Worm (Caenorhabditis elegans): ENCODE data around the gene C07E3.8.

Gene C07E3.8

ce11 chrII:10388041-10388706 is 36.1 kb downstream of the C07E3.8 start:
- TF ChIP-seq dao-5 (tag; optimal IDR thresholded peaks at IDR 0.05): no peak
- peak; percentile 44 for TF ChIP-seq him-1 (tag; optimal IDR thresholded peaks at IDR 0.05)
- TF ChIP-seq W03F9.2 (tag; optimal IDR thresholded peaks at IDR 0.05): peak; percentile 79

- TF ChIP-seq W03F9.2 (tag; optimal IDR thresholded peaks at IDR 0.05) (peak; percentile 5), dao-5 (tag; optimal IDR thresholded peaks at IDR 0.05) (no peak)
These were observed 37.0 kb downstream of the C07E3.8 start for ce11 chrII:10389038-10389437.

- TF ChIP-seq him-1 (tag; optimal IDR thresholded peaks at IDR 0.05) (no peak), W03F9.2 (tag; optimal IDR thresholded peaks at IDR 0.05) (no peak)
These were observed 37.7 kb downstream of the C07E3.8 start for ce11 chrII:10389776-10390175.

ce11 chrII:10390250-10390821 is 38.3 kb downstream of the C07E3.8 start:
- TF ChIP-seq him-1 (tag; optimal IDR thresholded peaks at IDR 0.05) (no peak), dao-5 (tag; optimal IDR thresholded peaks at IDR 0.05) (no peak), W03F9.2 (tag; optimal IDR thresholded peaks at IDR 0.05) (no peak)

ce11 chrII:10390854-10391253 is 38.8 kb downstream of the C07E3.8 start, which contains the start of the genes T09F3.2 and T09F3.7:
Gene T09F3.2 (plus strand): TSS chrII:10391154.
Gene T09F3.7 (plus strand): TSS chrII:10391168.
- no peak for TF ChIP-seq W03F9.2 (tag; optimal IDR thresholded peaks at IDR 0.05)
- TF ChIP-seq dao-5 (tag; optimal IDR thresholded peaks at IDR 0.05): no peak
- TF ChIP-seq him-1 (tag; optimal IDR thresholded peaks at IDR 0.05): no peak

ce11 chrII:10393282-10394179 is 41.5 kb downstream of the C07E3.8 start, which contains the start of gene gpd-1:
Gene gpd-1 (plus strand): TSS chrII:10394129.
- TF ChIP-seq W03F9.2 (tag; optimal IDR thresholded peaks at IDR 0.05) (no peak), him-1 (tag; optimal IDR thresholded peaks at IDR 0.05) (no peak), dao-5 (tag; optimal IDR thresholded peaks at IDR 0.05) (no peak)

- TF ChIP-seq dao-5 (tag; optimal IDR thresholded peaks at IDR 0.05) (peak; percentile 15), him-1 (tag; optimal IDR thresholded peaks at IDR 0.05) (no peak), W03F9.2 (tag; optimal IDR thresholded peaks at IDR 0.05) (peak; percentile 67)
These were observed 43.3 kb downstream of the C07E3.8 start, which contains the start of gene T09F3.4 for ce11 chrII:10395303-10395757. Gene T09F3.4 (plus strand): TSS chrII:10395707.

- no peak for TF ChIP-seq W03F9.2 (tag; optimal IDR thresholded peaks at IDR 0.05)
These were observed 44.5 kb downstream of the C07E3.8 start, which contains the start of gene T09F3.5 for ce11 chrII:10396578-10396977. Gene T09F3.5 (plus strand): TSS chrII:10396878.
